Worm (Caenorhabditis elegans) whole organism, L1 larva: ENCODE results near the gene unk-1.

Experiments used
- blmp-1 ChIP-seq: fragments of 150-350 bp; optimal IDR thresholded peaks from 2 replicates; lab custom pipeline; 2014; ENCODE audit warnings: missing biosample characterization, missing genetic modification characterization
- dpl-1 ChIP-seq, 3 experiments: fragments of 150-350 bp in 2 of 3; sonication (generic microtip) in 1 of 3; optimal IDR thresholded peaks; 2 replicates each; lab custom pipeline; 2014 to 2017; ENCODE audit warnings: missing biosample characterization in 3 of 3, missing genetic modification characterization in 3 of 3, missing genetic modification reagents in 3 of 3
- dsc-1 ChIP-seq: sonication (generic microtip); optimal IDR thresholded peaks from 2 replicates; lab custom pipeline; 2016; ENCODE audit warnings: mild to moderate bottlenecking, missing genetic modification characterization, missing compliant biosample characterization
- elt-3 ChIP-seq, 6 experiments: fragments of 150-350 bp in 1 of 6; sonication (generic microtip); optimal IDR thresholded peaks; 2 replicates each; lab custom pipeline; 2017 to 2018; ENCODE audit warnings: missing biosample characterization in 6 of 6, missing genetic modification characterization in 6 of 6, inconsistent platforms in 1 of 6
- lin-15B ChIP-seq: fragments of 150-350 bp; sonication (generic microtip); optimal IDR thresholded peaks from 3 replicates; lab custom pipeline; 2014; ENCODE audit warnings: missing biosample characterization, missing genetic modification characterization
- lsy-2 ChIP-seq, 2 experiments: fragments of 150-350 bp; optimal IDR thresholded peaks; 2 replicates each; lab custom pipeline; 2014; ENCODE audit warnings: missing biosample characterization in 2 of 2, missing genetic modification characterization in 2 of 2
- mdl-1 ChIP-seq, 2 experiments: fragments of 150-350 bp; optimal IDR thresholded peaks; 2 replicates each; lab custom pipeline; 2014 to 2017; ENCODE audit warnings: missing biosample characterization in 2 of 2, missing genetic modification characterization in 2 of 2, inconsistent platforms in 1 of 2
- nhr-28 ChIP-seq: fragments of 150-350 bp; optimal IDR thresholded peaks from 2 replicates; lab custom pipeline; 2014; ENCODE audit warnings: missing biosample characterization, missing genetic modification characterization
- nhr-76 ChIP-seq: sonication (generic microtip); optimal IDR thresholded peaks from 2 replicates; lab custom pipeline; 2017; ENCODE audit warnings: missing biosample characterization, missing genetic modification characterization
- skn-1 ChIP-seq: fragments of 150-350 bp; optimal IDR thresholded peaks from 2 replicates; lab custom pipeline; 2014; ENCODE audit warnings: missing biosample characterization, missing genetic modification characterization
- snpc-4 ChIP-seq: fragments of 150-350 bp; optimal IDR thresholded peaks from 2 replicates; lab custom pipeline; 2014; ENCODE audit warnings: missing biosample characterization, missing genetic modification characterization
- sox-4 ChIP-seq: sonication (generic microtip); optimal IDR thresholded peaks from 2 replicates; lab custom pipeline; 2016; ENCODE audit warnings: missing genetic modification characterization, missing compliant biosample characterization
- zag-1 ChIP-seq: fragments of 150-350 bp; optimal IDR thresholded peaks from 2 replicates; lab custom pipeline; 2014; ENCODE audit warnings: missing biosample characterization, missing genetic modification characterization

DNA sequence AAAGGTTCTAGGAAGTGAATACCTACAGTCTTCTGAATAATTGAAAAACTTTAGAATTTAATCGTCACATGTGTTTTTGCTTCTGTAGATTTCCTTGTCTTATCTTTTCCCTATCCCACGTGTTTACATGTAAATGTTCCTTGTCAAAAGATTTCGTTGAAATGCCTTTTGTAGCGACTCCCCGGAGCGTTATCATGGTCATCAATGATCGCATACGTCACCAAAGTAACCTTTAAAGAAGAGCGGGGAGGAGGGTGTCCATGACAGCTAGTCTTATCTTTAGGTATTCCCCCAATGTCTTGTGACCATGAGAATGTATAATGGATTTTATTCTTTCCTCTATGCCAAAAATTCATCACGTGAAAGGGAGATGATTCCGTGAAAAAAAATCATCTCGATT lies 27.9 kb upstream of the unk-1 start:
- TF ChIP-seq sox-4 (tag; lab: Kevin White, UChicago) = no peak
- TF ChIP-seq nhr-28 (tag; lab: Kevin White, UChicago) = no peak
- TF ChIP-seq skn-1 (tag; lab: Kevin White, UChicago) = no peak
- TF ChIP-seq lin-15B (tag; lab: Kevin White, UChicago) = no peak
- TF ChIP-seq snpc-4 (tag; lab: Kevin White, UChicago) = no peak
- TF ChIP-seq elt-3 (tag; optimal IDR thresholded peaks at IDR 0.05; lab: Kevin White, UChicago) = peak in 5 of 6 experiments; percentile 72 to 97 (median 92)
- peak in 2 of 3 experiments; percentile 12 to 17 for TF ChIP-seq dpl-1 (GFP tag; optimal IDR thresholded peaks at IDR 0.05; lab: Kevin White, UChicago)
- TF ChIP-seq dsc-1 (tag; lab: Kevin White, UChicago) = no peak
- no peak for TF ChIP-seq zag-1 (tag; lab: Kevin White, UChicago)
- peak in 1 of 2 experiments; percentile 76 for TF ChIP-seq mdl-1 (tag; optimal IDR thresholded peaks at IDR 0.05; lab: Kevin White, UChicago)
- peak; percentile 25 to 61 for TF ChIP-seq lsy-2 (tag; optimal IDR thresholded peaks at IDR 0.05; lab: Kevin White, UChicago)
- TF ChIP-seq nhr-76 (tag; lab: Kevin White, UChicago) = no peak
- peak; percentile 72 for TF ChIP-seq blmp-1 (tag; lab: Kevin White, UChicago)
